Fruit fly (Drosophila melanogaster): ENCODE measurements around the gene Pfdn4.

The Pfdn4 gene

dm6 chr3L:5360039-5360988 is 7.5 kb downstream of the Pfdn4 start, which contains the start of gene Cyt-c1 (continued):
- TF ChIP-seq CG9932 (GFP tag; IDR thresholded peaks at IDR 0.05) (peak; percentile 65), ssp (GFP tag; IDR thresholded peaks at IDR 0.05) (no peak), D (optimal IDR thresholded peaks at IDR 0.05) (no peak), D (GFP tag; optimal IDR thresholded peaks at IDR 0.05) (no peak), PHDP (tag; optimal IDR thresholded peaks at IDR 0.05) (no peak), Dref (GFP tag; IDR thresholded peaks at IDR 0.05) (peak; percentile 53), row (GFP tag; IDR thresholded peaks at IDR 0.05) (peak; percentile 71), CG4360 (GFP tag; IDR thresholded peaks at IDR 0.05) (no peak), tna (GFP tag; IDR thresholded peaks at IDR 0.05; ENCODE audit: partially characterized antibody) (peak; percentile 21; the same call in 1 of the 2 replicates), CTCF (GFP tag; optimal IDR thresholded peaks at IDR 0.05) (no peak), NC2α (GFP tag; optimal IDR thresholded peaks at IDR 0.05) (no peak), CG34376 (GFP tag; optimal IDR thresholded peaks at IDR 0.05) (no peak), CG4424 (GFP tag; optimal IDR thresholded peaks at IDR 0.05) (no peak), klu (GFP tag; IDR thresholded peaks at IDR 0.05) (no peak), CG6791 (GFP tag; IDR thresholded peaks at IDR 0.05; ENCODE audit: partially characterized antibody) (peak; percentile 63; the same call in 2 of the 3 replicates), insv (GFP tag; optimal IDR thresholded peaks at IDR 0.05) (peak in 1 of 2 experiments; percentile 80), sug (tag; optimal IDR thresholded peaks at IDR 0.05) (no peak), scrt (GFP tag; optimal IDR thresholded peaks at IDR 0.05) (no peak), cato (GFP tag; optimal IDR thresholded peaks at IDR 0.05; ENCODE audit: borderline replicate concordance) (no peak), CG10543 (GFP tag; optimal IDR thresholded peaks at IDR 0.05) (no peak), ara (GFP tag; IDR thresholded peaks at IDR 0.05) (no peak), zf30C (GFP tag; optimal IDR thresholded peaks at IDR 0.05) (no peak), nmo (GFP tag; optimal IDR thresholded peaks at IDR 0.05) (no peak), CG17568 (GFP tag; optimal IDR thresholded peaks at IDR 0.05) (no peak), sc (optimal IDR thresholded peaks at IDR 0.05) (no peak), sc (GFP tag; optimal IDR thresholded peaks at IDR 0.05) (no peak), CG31365 (tag; optimal IDR thresholded peaks at IDR 0.05) (no peak), sens (GFP tag) (no peak), Mes4 (GFP tag; optimal IDR thresholded peaks at IDR 0.05) (no peak), Hr51 (GFP tag; optimal IDR thresholded peaks at IDR 0.05) (no peak), gce (GFP tag; IDR thresholded peaks at IDR 0.05) (no peak), jumu (GFP tag; optimal IDR thresholded peaks at IDR 0.05) (no peak), crol (GFP tag; IDR thresholded peaks at IDR 0.05) (no peak), jigr1 (GFP tag; IDR thresholded peaks at IDR 0.05) (no peak), inv (GFP tag; IDR thresholded peaks at IDR 0.05; ENCODE audit: partially characterized antibody) (peak; percentile 61; the same call in 1 of the 2 replicates), D19B (GFP tag; optimal IDR thresholded peaks at IDR 0.05) (no peak), cas (GFP tag; IDR thresholded peaks at IDR 0.05) (no peak), HmgD (GFP tag; optimal IDR thresholded peaks at IDR 0.05) (no peak), eve (GFP tag; optimal IDR thresholded peaks at IDR 0.05) (no peak), dimm (GFP tag; IDR thresholded peaks at IDR 0.05) (no peak), CG1602 (GFP tag; optimal IDR thresholded peaks at IDR 0.05) (no peak), Ravus (GFP tag; IDR thresholded peaks at IDR 0.05) (no peak), CG1529 (GFP tag; optimal IDR thresholded peaks at IDR 0.05) (no peak), Mrtf (GFP tag; IDR thresholded peaks at IDR 0.05) (no peak), corto (GFP tag; optimal IDR thresholded peaks at IDR 0.05) (no peak), lab (GFP tag; optimal IDR thresholded peaks at IDR 0.05) (peak; percentile 2), CG2875 (GFP tag; optimal IDR thresholded peaks at IDR 0.05) (no peak), Dek (tag; optimal IDR thresholded peaks at IDR 0.05) (no peak), dysf (GFP tag; IDR thresholded peaks at IDR 0.05) (no peak; the same call in 2 of the 3 replicates), CG4404 (GFP tag; IDR thresholded peaks at IDR 0.05) (no peak), CG7786 (GFP tag; optimal IDR thresholded peaks at IDR 0.05) (no peak)
